Worm (Caenorhabditis elegans) whole organism, L1 larva: ENCODE data around the gene atp-5.

Source experiments
- C04F5.9 ChIP-seq: sonication (generic microtip); optimal IDR thresholded peaks from 2 replicates; lab custom pipeline; 2016; ENCODE audit warnings: missing genetic modification characterization, missing compliant biosample characterization
- C16A3.4 ChIP-seq: fragments of 150-350 bp; optimal IDR thresholded peaks from 2 replicates; lab custom pipeline; 2014; ENCODE audit warnings: missing biosample characterization, missing genetic modification characterization
- C34B4.2 ChIP-seq: sonication (generic microtip); optimal IDR thresholded peaks from 2 replicates; lab custom pipeline; 2017; ENCODE audit warnings: mild to moderate bottlenecking, missing genetic modification characterization, missing compliant biosample characterization
- F16B12.6 ChIP-seq: fragments of 150-350 bp; optimal IDR thresholded peaks from 2 replicates; lab custom pipeline; 2014; ENCODE audit warnings: missing biosample characterization, missing genetic modification characterization
- Y116A8C.19 ChIP-seq: sonication (generic microtip); optimal IDR thresholded peaks from 2 replicates; lab custom pipeline; 2016; ENCODE audit warnings: missing compliant biosample characterization, missing genetic modification characterization, borderline replicate concordance
- aly-2 ChIP-seq: fragments of 150-350 bp; optimal IDR thresholded peaks from 2 replicates; lab custom pipeline; 2014; ENCODE audit warnings: missing biosample characterization, missing genetic modification characterization
- blmp-1 ChIP-seq: fragments of 150-350 bp; optimal IDR thresholded peaks from 2 replicates; lab custom pipeline; 2014; ENCODE audit warnings: missing biosample characterization, missing genetic modification characterization
- ceh-63 ChIP-seq: fragments of 200-800 bp; sonication (Bioruptor generic); optimal IDR thresholded peaks from 2 replicates; lab custom pipeline; 2018; ENCODE audit warnings: mild to moderate bottlenecking, missing genetic modification characterization, missing compliant biosample characterization
- ceh-8 ChIP-seq: fragments of 200-800 bp; sonication (Bioruptor generic); optimal IDR thresholded peaks from 2 replicates; lab custom pipeline; 2018; ENCODE audit warnings: mild to moderate bottlenecking, missing genetic modification characterization, moderate library complexity, missing compliant biosample characterization
- ceh-82 ChIP-seq, 3 experiments: fragments of 150-350 bp in 1 of 3; sonication (generic microtip) in 2 of 3; optimal IDR thresholded peaks; 2 replicates each; lab custom pipeline; 2014 to 2017; ENCODE audit warnings: missing biosample characterization in 3 of 3, missing genetic modification characterization in 3 of 3
- ceh-88 ChIP-seq: fragments of 200-800 bp; sonication (Bioruptor generic); IDR thresholded peaks from 2 replicates; pipeline ENCODE4 v1.3.6; 2022; ENCODE audit warnings: missing genetic modification characterization, missing compliant biosample characterization
- ceh-90 ChIP-seq: sonication (generic microtip); optimal IDR thresholded peaks from 2 replicates; lab custom pipeline; 2016; ENCODE audit warnings: missing genetic modification characterization, missing compliant biosample characterization
- ces-1 ChIP-seq: fragments of 150-350 bp; optimal IDR thresholded peaks from 2 replicates; lab custom pipeline; 2014; ENCODE audit warnings: missing biosample characterization, missing genetic modification reagents, missing genetic modification characterization
- dpl-1 ChIP-seq, 3 experiments: fragments of 150-350 bp in 2 of 3; sonication (generic microtip) in 1 of 3; optimal IDR thresholded peaks; 2 replicates each; lab custom pipeline; 2014 to 2017; ENCODE audit warnings: missing biosample characterization in 3 of 3, missing genetic modification characterization in 3 of 3, missing genetic modification reagents in 3 of 3
- dsc-1 ChIP-seq: sonication (generic microtip); optimal IDR thresholded peaks from 2 replicates; lab custom pipeline; 2016; ENCODE audit warnings: mild to moderate bottlenecking, missing genetic modification characterization, missing compliant biosample characterization
- egl-13 ChIP-seq: sonication (generic microtip); optimal IDR thresholded peaks from 2 replicates; lab custom pipeline; 2016; ENCODE audit warnings: missing genotype, missing genetic modification reagents, missing genetic modification characterization, missing compliant biosample characterization
- ets-5 ChIP-seq: fragments of 200-800 bp; sonication (Bioruptor generic); IDR thresholded peaks from 2 replicates; pipeline ENCODE4 v1.3.6; 2022; ENCODE audit warnings: missing genetic modification characterization, missing compliant biosample characterization
- fkh-4 ChIP-seq: sonication (generic microtip); optimal IDR thresholded peaks from 2 replicates; lab custom pipeline; 2016; ENCODE audit warnings: missing compliant biosample characterization, missing genetic modification characterization, borderline replicate concordance
- grh-1 ChIP-seq: fragments of 200-800 bp; sonication (Bioruptor generic); IDR thresholded peaks from 2 replicates; pipeline ENCODE4 v1.3.6; 2022; ENCODE audit warnings: missing genetic modification reagents, missing genetic modification characterization, missing compliant biosample characterization
- hlh-4 ChIP-seq: sonication (generic microtip); optimal IDR thresholded peaks from 2 replicates; lab custom pipeline; 2016; ENCODE audit warnings: mild to moderate bottlenecking, missing genetic modification characterization, missing compliant biosample characterization
- isw-1 ChIP-seq: fragments of 200-800 bp; sonication (Bioruptor generic); IDR thresholded peaks from 2 replicates; pipeline ENCODE4 v1.3.6; 2022; ENCODE audit warnings: missing genetic modification characterization, missing compliant biosample characterization
- lin-14 ChIP-seq: fragments of 200-800 bp; sonication (Bioruptor generic); optimal IDR thresholded peaks from 2 replicates; lab custom pipeline; 2018; ENCODE audit warnings: mild to moderate bottlenecking, missing genetic modification characterization, moderate library complexity, missing compliant biosample characterization
- lin-15B ChIP-seq: fragments of 150-350 bp; sonication (generic microtip); optimal IDR thresholded peaks from 3 replicates; lab custom pipeline; 2014; ENCODE audit warnings: missing biosample characterization, missing genetic modification characterization
- lin-35 ChIP-seq, 2 experiments: fragments of 150-350 bp; optimal IDR thresholded peaks; 2 replicates each; lab custom pipeline; 2014; ENCODE audit warnings: missing biosample characterization in 2 of 2, missing genetic modification characterization in 2 of 2, missing genetic modification reagents in 2 of 2
- lin-39 ChIP-seq: fragments of 150-350 bp; optimal IDR thresholded peaks from 2 replicates; lab custom pipeline; 2014; ENCODE audit warnings: missing biosample characterization, missing genetic modification reagents, missing genetic modification characterization
- lir-3 ChIP-seq: sonication (generic microtip); optimal IDR thresholded peaks from 2 replicates; lab custom pipeline; 2016; ENCODE audit warnings: mild to moderate bottlenecking, missing genetic modification characterization, moderate library complexity, missing compliant biosample characterization; ENCODE audit not compliant: poor library complexity
- lsy-2 ChIP-seq, 2 experiments: fragments of 150-350 bp; optimal IDR thresholded peaks; 2 replicates each; lab custom pipeline; 2014; ENCODE audit warnings: missing biosample characterization in 2 of 2, missing genetic modification characterization in 2 of 2
- mef-2 ChIP-seq: fragments of 150-350 bp; optimal IDR thresholded peaks from 2 replicates; lab custom pipeline; 2014; ENCODE audit warnings: missing biosample characterization, missing genetic modification characterization
- mep-1 ChIP-seq: fragments of 150-350 bp; optimal IDR thresholded peaks from 2 replicates; lab custom pipeline; 2014; ENCODE audit warnings: missing biosample characterization, missing genetic modification characterization
- nhr-11 ChIP-seq: fragments of 150-350 bp; optimal IDR thresholded peaks from 2 replicates; lab custom pipeline; 2014; ENCODE audit warnings: missing biosample characterization, missing genetic modification characterization
- nhr-19 ChIP-seq: fragments of 200-800 bp; sonication (Bioruptor generic); conservative IDR thresholded peaks from 2 replicates; pipeline ENCODE4 v1.3.6; 2022; ENCODE audit warnings: missing genetic modification characterization, missing compliant biosample characterization
- nhr-28 ChIP-seq: fragments of 150-350 bp; optimal IDR thresholded peaks from 2 replicates; lab custom pipeline; 2014; ENCODE audit warnings: missing biosample characterization, missing genetic modification characterization
- nhr-47 ChIP-seq: sonication (generic microtip); optimal IDR thresholded peaks from 2 replicates; lab custom pipeline; 2016; ENCODE audit warnings: mild to moderate bottlenecking, missing genetic modification characterization, moderate library complexity, missing compliant biosample characterization
- nhr-71 ChIP-seq: sonication (generic microtip); optimal IDR thresholded peaks from 2 replicates; lab custom pipeline; 2016; ENCODE audit warnings: mild to moderate bottlenecking, missing genetic modification characterization, moderate library complexity, missing compliant biosample characterization
- nhr-76 ChIP-seq: sonication (generic microtip); optimal IDR thresholded peaks from 2 replicates; lab custom pipeline; 2017; ENCODE audit warnings: missing biosample characterization, missing genetic modification characterization
- nhr-77 ChIP-seq: fragments of 150-350 bp; optimal IDR thresholded peaks from 2 replicates; lab custom pipeline; 2014; ENCODE audit warnings: missing biosample characterization, missing genetic modification characterization
- nhr-84 ChIP-seq: sonication (generic microtip); optimal IDR thresholded peaks from 2 replicates; lab custom pipeline; 2017; ENCODE audit warnings: missing biosample characterization, missing genetic modification characterization
- nhr-85 ChIP-seq: sonication (generic microtip); peaks from one replicate; lab custom pipeline; 2016; ENCODE audit warnings: missing genetic modification characterization, inconsistent platforms, missing compliant biosample characterization
- pag-3 ChIP-seq: sonication (generic microtip); optimal IDR thresholded peaks from 2 replicates; lab custom pipeline; 2017; ENCODE audit warnings: missing genetic modification characterization, mild to moderate bottlenecking, missing compliant biosample characterization, antibody characterized with exemption, borderline replicate concordance; ENCODE audit not compliant: insufficient read depth
- pqm-1 ChIP-seq: sonication (generic microtip); optimal IDR thresholded peaks from 3 replicates; lab custom pipeline; 2017; ENCODE audit warnings: missing biosample characterization, missing genetic modification characterization
- skn-1 ChIP-seq: fragments of 150-350 bp; optimal IDR thresholded peaks from 2 replicates; lab custom pipeline; 2014; ENCODE audit warnings: missing biosample characterization, missing genetic modification characterization
- sptf-1 ChIP-seq: fragments of 150-350 bp; optimal IDR thresholded peaks from 2 replicates; lab custom pipeline; 2014; ENCODE audit warnings: missing biosample characterization, missing genetic modification characterization
- swsn-7 ChIP-seq: sonication (generic microtip); optimal IDR thresholded peaks from 2 replicates; lab custom pipeline; 2016; ENCODE audit warnings: missing genetic modification characterization, missing compliant biosample characterization
- tbx-2 ChIP-seq: sonication (generic microtip); optimal IDR thresholded peaks from 2 replicates; lab custom pipeline; 2016; ENCODE audit warnings: missing genetic modification characterization, missing compliant biosample characterization
- unc-62 ChIP-seq: fragments of 150-350 bp; optimal IDR thresholded peaks from 2 replicates; lab custom pipeline; 2014; ENCODE audit warnings: missing biosample characterization, missing genetic modification reagents, missing genetic modification characterization
- unc-98 ChIP-seq: fragments of 200-800 bp; sonication (Bioruptor generic); IDR thresholded peaks from 2 replicates; pipeline ENCODE4 v1.3.6; 2022; ENCODE audit warnings: missing genetic modification characterization, missing compliant biosample characterization
- vab-15 ChIP-seq: sonication (generic microtip); optimal IDR thresholded peaks from 2 replicates; lab custom pipeline; 2017; ENCODE audit warnings: missing genotype, mild to moderate bottlenecking, missing genetic modification characterization, missing compliant biosample characterization
- xbp-1 ChIP-seq: sonication (generic microtip); optimal IDR thresholded peaks from 2 replicates; lab custom pipeline; 2016; ENCODE audit warnings: missing genetic modification characterization, missing compliant biosample characterization
- ztf-11 ChIP-seq, 2 experiments: sonication (generic microtip); optimal IDR thresholded peaks; 2 replicates each; lab custom pipeline; 2016 to 2017; ENCODE audit warnings: missing genetic modification characterization in 2 of 2, missing biosample characterization in 1 of 2, missing compliant biosample characterization in 1 of 2
- ztf-4 ChIP-seq: fragments of 150-350 bp; optimal IDR thresholded peaks from 2 replicates; lab custom pipeline; 2014; ENCODE audit warnings: missing biosample characterization, missing genetic modification characterization

The atp-5 gene

ce11 chrV:11083691-11084090, 40.0 kb downstream of the atp-5 start (continued):
- TF ChIP-seq nhr-85 (tag; lab: Kevin White, UChicago) (no peak), tbx-2 (tag; lab: Kevin White, UChicago) (peak; percentile 67), F16B12.6 (tag; lab: Kevin White, UChicago) (no peak), mef-2 (tag; lab: Kevin White, UChicago) (no peak), ets-5 (GFP tag; lab: Robert Waterston, UW) (no peak), C34B4.2 (tag; lab: Kevin White, UChicago) (no peak), nhr-11 (tag; lab: Kevin White, UChicago) (no peak), hlh-4 (tag; lab: Kevin White, UChicago) (no peak), dsc-1 (tag; lab: Kevin White, UChicago) (peak; percentile 79), nhr-47 (peak; percentile 23), sptf-1 (tag; lab: Kevin White, UChicago) (no peak), lir-3 (tag; lab: Kevin White, UChicago) (no peak), fkh-4 (tag; lab: Kevin White, UChicago) (peak; percentile 12), ces-1 (GFP tag; lab: Kevin White, UChicago) (no peak), ceh-88 (GFP tag; lab: Robert Waterston, UW) (no peak), xbp-1 (tag; lab: Kevin White, UChicago) (peak; percentile 20), ceh-63 (GFP tag; lab: Kevin White, UChicago) (no peak), lin-15B (tag; lab: Kevin White, UChicago) (no peak), Y116A8C.19 (tag; lab: Kevin White, UChicago) (no peak), C04F5.9 (tag; lab: Kevin White, UChicago) (no peak), isw-1 (no peak), nhr-71 (tag; lab: Kevin White, UChicago) (peak; percentile 80), swsn-7 (tag; lab: Kevin White, UChicago) (peak; percentile 49), grh-1 (GFP tag; lab: Robert Waterston, UW) (no peak), mep-1 (peak; percentile 49), nhr-77 (peak; percentile 66), nhr-76 (no peak), pag-3 (tag; lab: Kevin White, UChicago) (peak; percentile 88), pqm-1 (tag; lab: Kevin White, UChicago) (no peak), ztf-11 (tag; optimal IDR thresholded peaks at IDR 0.05; lab: Kevin White, UChicago) (no peak), unc-62 (GFP tag; lab: Kevin White, UChicago) (no peak), ztf-4 (tag; lab: Kevin White, UChicago) (no peak), nhr-84 (tag; lab: Kevin White, UChicago) (no peak), lin-39 (tag; lab: Kevin White, UChicago) (no peak), aly-2 (tag; lab: Kevin White, UChicago) (peak; percentile 32), unc-98 (no peak)

- TF ChIP-seq hlh-4 (tag; lab: Kevin White, UChicago) (no peak), nhr-71 (tag; lab: Kevin White, UChicago) (no peak), nhr-11 (tag; lab: Kevin White, UChicago) (no peak), isw-1 (no peak), skn-1 (tag; lab: Kevin White, UChicago) (no peak), C16A3.4 (tag; lab: Kevin White, UChicago) (no peak)
Observed at ce11 chrV:11082964-11083363, 40.7 kb downstream of the atp-5 start.

ce11 chrV:11082475-11082874, 41.2 kb downstream of the atp-5 start:
- TF ChIP-seq swsn-7 (tag; lab: Kevin White, UChicago) (peak; percentile 68), lin-35 (GFP tag; optimal IDR thresholded peaks at IDR 0.05; lab: Kevin White, UChicago) (no peak), blmp-1 (tag; lab: Kevin White, UChicago) (no peak), vab-15 (tag; lab: Kevin White, UChicago) (no peak), lin-15B (tag; lab: Kevin White, UChicago) (no peak), dpl-1 (GFP tag; optimal IDR thresholded peaks at IDR 0.05; lab: Kevin White, UChicago) (no peak), F16B12.6 (tag; lab: Kevin White, UChicago) (no peak), ceh-8 (GFP tag; lab: Kevin White, UChicago) (no peak), ceh-82 (tag; optimal IDR thresholded peaks at IDR 0.05; lab: Kevin White, UChicago) (peak; percentile 1 to 55 (median 34)), egl-13 (tag; lab: Kevin White, UChicago) (no peak), nhr-85 (tag; lab: Kevin White, UChicago) (no peak), fkh-4 (tag; lab: Kevin White, UChicago) (no peak), nhr-11 (tag; lab: Kevin White, UChicago) (peak; percentile 81), nhr-28 (no peak), mef-2 (tag; lab: Kevin White, UChicago) (no peak), nhr-19 (GFP tag; lab: Robert Waterston, UW) (peak; percentile 84), lin-14 (GFP tag; lab: Kevin White, UChicago) (peak; percentile 88), lsy-2 (tag; optimal IDR thresholded peaks at IDR 0.05; lab: Kevin White, UChicago) (peak; percentile 32 to 44), ceh-90 (no peak)
